Fruit fly (Drosophila melanogaster): ENCODE measurements around the gene CG14711.

- TF ChIP-seq Sin3A (optimal IDR thresholded peaks at IDR 0.05) = no peak
- no peak for TF ChIP-seq psq (optimal IDR thresholded peaks at IDR 0.05)
- TF ChIP-seq Myc (optimal IDR thresholded peaks at IDR 0.05) = no peak
- no peak for TF ChIP-seq h (optimal IDR thresholded peaks at IDR 0.05)
- TF ChIP-seq ttk (optimal IDR thresholded peaks at IDR 0.05) = no peak
Observed at dm6 chr3R:11616219-11616618, 6.9 kb upstream of the CG14711 start.
